Fruit fly (Drosophila melanogaster) Kc167 (cell line): Measurements from ENCODE around the gene Pif1A.

Experiments
- Sin3A ChIP-seq: fragments of >200 bp; optimal IDR thresholded peaks from 2 replicates; lab custom pipeline; 2018; ENCODE audit warnings: missing external identifiers
- insv ChIP-seq: fragments of >200 bp; optimal IDR thresholded peaks from 3 replicates; lab custom pipeline; 2018; ENCODE audit warnings: missing external identifiers
- ttk ChIP-seq: sonication (Bioruptor generic); optimal IDR thresholded peaks from 2 replicates; lab custom pipeline; 2017; ENCODE audit warnings: missing external identifiers

dm6 chr3R:8731597-8732263 is 69.2 kb downstream of the Pif1A start, which contains the start of the genes M1BP and CG8202:
- TF ChIP-seq insv (lab: Kevin White, UChicago) (no peak), ttk (lab: Kevin White, UChicago) (no peak), Sin3A (lab: Kevin White, UChicago) (no peak)
